Fruit fly (Drosophila melanogaster): Measurements from ENCODE around the gene Acbp2.

Gene Acbp2

DNA sequence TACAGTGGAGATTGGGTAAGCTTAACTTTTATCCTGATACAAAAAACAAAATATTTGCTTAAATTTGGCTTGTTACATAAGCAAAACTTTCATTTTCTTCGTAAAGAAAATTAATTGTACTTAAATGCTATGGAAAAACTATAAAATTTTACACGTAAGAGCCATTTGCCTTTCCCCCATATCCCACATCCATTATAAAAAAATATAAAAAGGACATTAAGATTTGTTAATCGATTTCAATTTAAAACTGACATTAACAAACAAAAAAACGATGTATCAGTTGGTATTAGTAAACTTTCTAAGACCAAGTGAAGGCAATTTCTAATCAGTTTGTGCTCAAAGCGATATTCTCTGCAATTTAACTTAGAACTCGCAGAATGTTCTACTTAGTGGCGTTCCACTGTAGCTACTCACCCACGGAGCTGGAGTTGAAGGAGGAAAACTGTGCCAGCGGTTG is 23.9 kb downstream of the Acbp2 start:
- TF ChIP-seq toe (GFP tag; optimal IDR thresholded peaks at IDR 0.05) (no peak), tj (GFP tag; optimal IDR thresholded peaks at IDR 0.05) (no peak), CG5204 (GFP tag; optimal IDR thresholded peaks at IDR 0.05) (no peak), CG7101 (tag; optimal IDR thresholded peaks at IDR 0.05) (no peak), Hr96 (GFP tag; optimal IDR thresholded peaks at IDR 0.05) (no peak), CG7045 (GFP tag; optimal IDR thresholded peaks at IDR 0.05) (no peak), bab1 (GFP tag; optimal IDR thresholded peaks at IDR 0.05) (no peak), CG1620 (GFP tag; optimal IDR thresholded peaks at IDR 0.05) (no peak), CG11617 (GFP tag; optimal IDR thresholded peaks at IDR 0.05) (no peak), Clk (GFP tag; optimal IDR thresholded peaks at IDR 0.05) (no peak), Crg-1 (GFP tag; optimal IDR thresholded peaks at IDR 0.05) (no peak), CG33017 (tag; optimal IDR thresholded peaks at IDR 0.05) (no peak), CG14711 (tag; optimal IDR thresholded peaks at IDR 0.05) (no peak), cnc (optimal IDR thresholded peaks at IDR 0.05) (no peak), ovo (GFP tag; optimal IDR thresholded peaks at IDR 0.05) (no peak)

dm6 chr3L:7156239-7156638 is 24.6 kb downstream of the Acbp2 start:
- TF ChIP-seq CG5204 (GFP tag; optimal IDR thresholded peaks at IDR 0.05) = no peak
- TF ChIP-seq ovo (GFP tag; optimal IDR thresholded peaks at IDR 0.05) = no peak
- TF ChIP-seq CG1620 (GFP tag; optimal IDR thresholded peaks at IDR 0.05) = no peak
- no peak for TF ChIP-seq CG14711 (tag; optimal IDR thresholded peaks at IDR 0.05)
- TF ChIP-seq CG11617 (GFP tag; optimal IDR thresholded peaks at IDR 0.05) = no peak
- no peak for TF ChIP-seq cnc (optimal IDR thresholded peaks at IDR 0.05)
- TF ChIP-seq toe (GFP tag; optimal IDR thresholded peaks at IDR 0.05) = no peak
- TF ChIP-seq Mnt (GFP tag; optimal IDR thresholded peaks at IDR 0.05) = no peak
- TF ChIP-seq CG33017 (tag; optimal IDR thresholded peaks at IDR 0.05) = no peak

- TF ChIP-seq CG7101 (tag; optimal IDR thresholded peaks at IDR 0.05) = peak; percentile 6
- TF ChIP-seq cic (GFP tag; optimal IDR thresholded peaks at IDR 0.05) = no peak
Observed at dm6 chr3L:7156890-7157289, 25.2 kb downstream of the Acbp2 start, which contains the start of gene corn. Gene corn, minus strand, starts transcription at chr3L:7157073.

dm6 chr3L:7157713-7158112 is 26.1 kb downstream of the Acbp2 start, which contains the start of gene CG8620:
Gene CG8620, plus strand, starts transcription at chr3L:7158099.
- TF ChIP-seq CG7045 (GFP tag; optimal IDR thresholded peaks at IDR 0.05) = no peak
- TF ChIP-seq CG7101 (tag; optimal IDR thresholded peaks at IDR 0.05) = no peak
- no peak for TF ChIP-seq Clk (GFP tag; optimal IDR thresholded peaks at IDR 0.05)
- TF ChIP-seq CG12768 (GFP tag; optimal IDR thresholded peaks at IDR 0.05) = no peak
- no peak for TF ChIP-seq Mnt (GFP tag; optimal IDR thresholded peaks at IDR 0.05)
- TF ChIP-seq kay (GFP tag; ENCODE audit: borderline replicate concordance) = no peak
- TF ChIP-seq toe (GFP tag; optimal IDR thresholded peaks at IDR 0.05) = no peak
- no peak for TF ChIP-seq CG1620 (GFP tag; optimal IDR thresholded peaks at IDR 0.05)
- TF ChIP-seq CG14711 (tag; optimal IDR thresholded peaks at IDR 0.05) = no peak
- TF ChIP-seq tj (GFP tag; optimal IDR thresholded peaks at IDR 0.05) = no peak
- TF ChIP-seq cnc (optimal IDR thresholded peaks at IDR 0.05) = no peak
- TF ChIP-seq Hr96 (GFP tag; optimal IDR thresholded peaks at IDR 0.05) = no peak
- TF ChIP-seq CG5204 (GFP tag; optimal IDR thresholded peaks at IDR 0.05) = no peak
- no peak for TF ChIP-seq pad (GFP tag; optimal IDR thresholded peaks at IDR 0.05)
- TF ChIP-seq Crg-1 (GFP tag; optimal IDR thresholded peaks at IDR 0.05) = no peak
- TF ChIP-seq CG33017 (tag; optimal IDR thresholded peaks at IDR 0.05) = no peak
- no peak for TF ChIP-seq ovo (GFP tag; optimal IDR thresholded peaks at IDR 0.05)

dm6 chr3L:7161310-7161709 is 29.6 kb downstream of the Acbp2 start:
- no peak for TF ChIP-seq toe (GFP tag; optimal IDR thresholded peaks at IDR 0.05)
- no peak for TF ChIP-seq CG1620 (GFP tag; optimal IDR thresholded peaks at IDR 0.05)
- no peak for TF ChIP-seq CG14711 (tag; optimal IDR thresholded peaks at IDR 0.05)
- TF ChIP-seq cic (GFP tag; optimal IDR thresholded peaks at IDR 0.05) = no peak
- TF ChIP-seq cnc (optimal IDR thresholded peaks at IDR 0.05) = no peak
- no peak for TF ChIP-seq kay (GFP tag; ENCODE audit: borderline replicate concordance)
- TF ChIP-seq CG11617 (GFP tag; optimal IDR thresholded peaks at IDR 0.05) = no peak
- TF ChIP-seq bab1 (GFP tag; optimal IDR thresholded peaks at IDR 0.05) = no peak
- TF ChIP-seq CG12768 (GFP tag; optimal IDR thresholded peaks at IDR 0.05) = no peak
- TF ChIP-seq Mnt (GFP tag; optimal IDR thresholded peaks at IDR 0.05) = no peak
- TF ChIP-seq tj (GFP tag; optimal IDR thresholded peaks at IDR 0.05) = no peak
- TF ChIP-seq Hr96 (GFP tag; optimal IDR thresholded peaks at IDR 0.05) = no peak
- TF ChIP-seq CG5204 (GFP tag; optimal IDR thresholded peaks at IDR 0.05) = no peak
- no peak for TF ChIP-seq CG7101 (tag; optimal IDR thresholded peaks at IDR 0.05)

DNA sequence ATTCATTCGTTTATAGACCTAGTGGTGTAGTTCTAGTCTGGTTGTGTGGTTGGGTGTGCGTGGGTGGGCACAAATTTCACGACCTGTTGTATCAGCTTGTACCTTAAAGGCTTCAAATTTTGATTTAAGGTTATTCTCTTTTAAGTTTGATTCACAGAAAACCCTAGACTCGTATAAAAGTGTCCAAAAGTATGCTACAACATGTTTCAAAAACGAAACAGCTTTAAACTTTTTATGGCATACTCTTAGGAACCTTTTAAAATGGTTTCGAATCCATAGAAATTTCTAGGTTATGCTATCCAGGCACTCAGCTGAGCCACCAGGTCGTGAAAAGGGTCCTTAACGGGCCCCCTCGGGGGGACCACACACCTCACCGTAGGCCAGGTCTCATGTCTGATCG is 30.3 kb downstream of the Acbp2 start:
- no peak for TF ChIP-seq pad (GFP tag; optimal IDR thresholded peaks at IDR 0.05)
- no peak for TF ChIP-seq bab1 (GFP tag; optimal IDR thresholded peaks at IDR 0.05)
- no peak for TF ChIP-seq CG1620 (GFP tag; optimal IDR thresholded peaks at IDR 0.05)
- TF ChIP-seq CG11617 (GFP tag; optimal IDR thresholded peaks at IDR 0.05) = no peak
- no peak for TF ChIP-seq toe (GFP tag; optimal IDR thresholded peaks at IDR 0.05)
- TF ChIP-seq kay (GFP tag; ENCODE audit: borderline replicate concordance) = no peak
- TF ChIP-seq CG5204 (GFP tag; optimal IDR thresholded peaks at IDR 0.05) = no peak
- no peak for TF ChIP-seq CG14711 (tag; optimal IDR thresholded peaks at IDR 0.05)

Measured in whole organism, adult.